Fruit fly (Drosophila melanogaster): ENCODE results near the gene kairos.

- TF ChIP-seq CG6854 (GFP tag; optimal IDR thresholded peaks at IDR 0.05) (no peak), CG7368 (GFP tag; optimal IDR thresholded peaks at IDR 0.05) (no peak), eg (GFP tag; IDR thresholded peaks at IDR 0.05) (no peak), dac (GFP tag; optimal IDR thresholded peaks at IDR 0.05) (no peak), CG8119 (GFP tag; IDR thresholded peaks at IDR 0.05) (no peak), Blimp-1 (GFP tag; optimal IDR thresholded peaks at IDR 0.05) (no peak), CG3919 (GFP tag; optimal IDR thresholded peaks at IDR 0.05) (no peak), CG11294 (GFP tag; IDR thresholded peaks at IDR 0.05) (no peak), dsx (GFP tag; optimal IDR thresholded peaks at IDR 0.05; ENCODE audit: poor library complexity, severe bottlenecking) (no peak), CG11902 (GFP tag; optimal IDR thresholded peaks at IDR 0.05) (no peak), CG8319 (GFP tag; optimal IDR thresholded peaks at IDR 0.05) (no peak), CG15336 (GFP tag; IDR thresholded peaks at IDR 0.05) (no peak), CG34406 (GFP tag; optimal IDR thresholded peaks at IDR 0.05) (no peak), acj6 (GFP tag; optimal IDR thresholded peaks at IDR 0.05) (no peak)
Measured at dm6 chrX:18364999-18365398, 9.0 kb upstream of the kairos start.

Data from whole organism, prepupa.